Fruit fly (Drosophila melanogaster) Kc167 (cell line): ENCODE results near the gene Sfp23F.

Experiments
- Myc ChIP-seq: fragments of >200 bp; optimal IDR thresholded peaks from 2 replicates; lab custom pipeline; 2017; ENCODE audit warnings: missing external identifiers
- Sin3A ChIP-seq: fragments of >200 bp; optimal IDR thresholded peaks from 2 replicates; lab custom pipeline; 2018; ENCODE audit warnings: missing external identifiers
- h ChIP-seq: fragments of >200 bp; optimal IDR thresholded peaks from 3 replicates; lab custom pipeline; 2018; ENCODE audit warnings: missing external identifiers
- insv ChIP-seq: fragments of >200 bp; optimal IDR thresholded peaks from 3 replicates; lab custom pipeline; 2018; ENCODE audit warnings: missing external identifiers
- psq ChIP-seq: fragments of >200 bp; optimal IDR thresholded peaks from 2 replicates; lab custom pipeline; 2017; ENCODE audit warnings: missing external identifiers
- ttk ChIP-seq: sonication (Bioruptor generic); optimal IDR thresholded peaks from 2 replicates; lab custom pipeline; 2017; ENCODE audit warnings: missing external identifiers

The Sfp23F gene

dm6 chr2L:3387643-3388042 is at the start of gene Sfp23F:
Gene Sfp23F, minus strand, starts transcription at chr2L:3387743.
- no peak for TF ChIP-seq Myc (lab: Kevin White, UChicago)
- no peak for TF ChIP-seq h (lab: Kevin White, UChicago)
- TF ChIP-seq psq, result no peak
- no peak for TF ChIP-seq Sin3A (lab: Kevin White, UChicago)
- no peak for TF ChIP-seq ttk (lab: Kevin White, UChicago)
- TF ChIP-seq insv (lab: Kevin White, UChicago), result no peak

- TF ChIP-seq Myc (lab: Kevin White, UChicago) (no peak), insv (lab: Kevin White, UChicago) (no peak), psq (no peak), Sin3A (lab: Kevin White, UChicago) (no peak), ttk (lab: Kevin White, UChicago) (no peak), h (lab: Kevin White, UChicago) (no peak)
Measured at dm6 chr2L:3437068-3437467, 49.5 kb upstream of the Sfp23F start.

- TF ChIP-seq insv (lab: Kevin White, UChicago) (no peak), Sin3A (lab: Kevin White, UChicago) (no peak), Myc (lab: Kevin White, UChicago) (no peak), psq (no peak), h (lab: Kevin White, UChicago) (no peak), ttk (lab: Kevin White, UChicago) (no peak)
Measured at dm6 chr2L:3436347-3436746, 48.8 kb upstream of the Sfp23F start.

dm6 chr2L:3435086-3435485 is 47.5 kb upstream of the Sfp23F start:
- TF ChIP-seq psq, result no peak
- TF ChIP-seq h (lab: Kevin White, UChicago), result no peak
- TF ChIP-seq Myc (lab: Kevin White, UChicago), result no peak
- TF ChIP-seq Sin3A (lab: Kevin White, UChicago), result no peak
- no peak for TF ChIP-seq insv (lab: Kevin White, UChicago)
- TF ChIP-seq ttk (lab: Kevin White, UChicago), result no peak

- TF ChIP-seq h (lab: Kevin White, UChicago) (no peak), psq (no peak), insv (lab: Kevin White, UChicago) (no peak), ttk (lab: Kevin White, UChicago) (no peak), Sin3A (lab: Kevin White, UChicago) (no peak), Myc (lab: Kevin White, UChicago) (no peak)
Measured at dm6 chr2L:3428419-3429097, 41.0 kb upstream of the Sfp23F start.

dm6 chr2L:3426669-3427232 is 39.2 kb upstream of the Sfp23F start, which contains the start of gene Pgant2:
Gene Pgant2, minus strand, starts transcription at chr2L:3426719.
- TF ChIP-seq Myc (lab: Kevin White, UChicago) (no peak), h (lab: Kevin White, UChicago) (no peak), ttk (lab: Kevin White, UChicago) (no peak), insv (lab: Kevin White, UChicago) (no peak), psq (no peak), Sin3A (lab: Kevin White, UChicago) (no peak)

dm6 chr2L:3425947-3426346 is 38.4 kb upstream of the Sfp23F start:
- TF ChIP-seq Sin3A (lab: Kevin White, UChicago), result no peak
- no peak for TF ChIP-seq psq
- no peak for TF ChIP-seq ttk (lab: Kevin White, UChicago)
- TF ChIP-seq insv (lab: Kevin White, UChicago), result no peak
- no peak for TF ChIP-seq h (lab: Kevin White, UChicago)
- TF ChIP-seq Myc (lab: Kevin White, UChicago), result no peak

- TF ChIP-seq Myc (lab: Kevin White, UChicago), result no peak
- no peak for TF ChIP-seq insv (lab: Kevin White, UChicago)
- TF ChIP-seq Sin3A (lab: Kevin White, UChicago), result no peak
- no peak for TF ChIP-seq h (lab: Kevin White, UChicago)
- no peak for TF ChIP-seq ttk (lab: Kevin White, UChicago)
- TF ChIP-seq psq, result no peak
Measured at dm6 chr2L:3422753-3423152, 35.2 kb upstream of the Sfp23F start.

- TF ChIP-seq Sin3A (lab: Kevin White, UChicago) (no peak), psq (no peak), ttk (lab: Kevin White, UChicago) (no peak), Myc (lab: Kevin White, UChicago) (no peak), h (lab: Kevin White, UChicago) (no peak), insv (lab: Kevin White, UChicago) (no peak)
Measured at dm6 chr2L:3417613-3418012, 30.1 kb upstream of the Sfp23F start.

- no peak for TF ChIP-seq ttk (lab: Kevin White, UChicago)
- TF ChIP-seq Myc (lab: Kevin White, UChicago), result no peak
- no peak for TF ChIP-seq psq
- no peak for TF ChIP-seq h (lab: Kevin White, UChicago)
- no peak for TF ChIP-seq insv (lab: Kevin White, UChicago)
- TF ChIP-seq Sin3A (lab: Kevin White, UChicago), result no peak
Measured at dm6 chr2L:3416527-3417304, 29.2 kb upstream of the Sfp23F start, which contains the start of gene CG31952. Gene CG31952, plus strand, starts transcription at chr2L:3416693.

- TF ChIP-seq ttk (lab: Kevin White, UChicago) (no peak), Myc (lab: Kevin White, UChicago) (no peak), psq (no peak), insv (lab: Kevin White, UChicago) (no peak), h (lab: Kevin White, UChicago) (no peak), Sin3A (lab: Kevin White, UChicago) (no peak)
Measured at dm6 chr2L:3410260-3410659, 22.7 kb upstream of the Sfp23F start, which contains the start of gene CG8840. Gene CG8840, plus strand, starts transcription at chr2L:3410560.
